Comparison of ENCODE assay signal across 1 worm cellular context in genomic region chrIII:10537558-10537957, ce11.
TF ChIP-seq lines count a peak whose summit lies in the region.

No protein-coding gene starts in this region.

TF ChIP-seq in whole organism, young adult, 124 proteins besides CTCF, POLR2A, EP300 and RAD21 (continued from another document):
- TF ChIP-seq ZK185.1 (tag; optimal IDR thresholded peaks at IDR 0.05; lab: Kevin White, UChicago; ENCODE audit: poor library complexity, severe bottlenecking) (no peak), F57C9.4 (tag; optimal IDR thresholded peaks at IDR 0.05; lab: Kevin White, UChicago) (no peak), akir-1 (GFP tag; optimal IDR thresholded peaks at IDR 0.05; lab: Kevin White, UChicago) (no peak), ama-1 (optimal IDR thresholded peaks at IDR 0.05; lab: Kevin White, UChicago) (no peak), ama-1 (GFP tag; optimal IDR thresholded peaks at IDR 0.05; lab: Kevin White, UChicago) (no peak), nhr-27 (tag; optimal IDR thresholded peaks at IDR 0.05; lab: Kevin White, UChicago) (no peak), ceh-58 (GFP tag; IDR thresholded peaks at IDR 0.05; lab: Robert Waterston, UW) (no peak), lsy-27 (tag; optimal IDR thresholded peaks at IDR 0.05; lab: Kevin White, UChicago; ENCODE audit: borderline replicate concordance, insufficient read depth) (no peak), F37B4.10 (GFP tag; IDR thresholded peaks at IDR 0.05; lab: Robert Waterston, UW) (no peak), D2030.7 (GFP tag; IDR thresholded peaks at IDR 0.05; lab: Robert Waterston, UW) (no peak), attf-5 (GFP tag; optimal IDR thresholded peaks at IDR 0.05; lab: Kevin White, UChicago) (no peak), lir-1 (GFP tag; conservative IDR thresholded peaks at IDR 0.05; lab: Robert Waterston, UW) (no peak), ztf-28 (GFP tag; IDR thresholded peaks at IDR 0.05; lab: Robert Waterston, UW) (no peak), atf-7 (tag; optimal IDR thresholded peaks at IDR 0.05; lab: Kevin White, UChicago) (peak; percentile 2), Y67H2A.10 (GFP tag; conservative IDR thresholded peaks at IDR 0.05; lab: Robert Waterston, UW) (no peak), nhr-120 (GFP tag; IDR thresholded peaks at IDR 0.05; lab: Robert Waterston, UW) (0 out of 2 replicates have a peak, but pooled peaks have one; percentile 55), Y79H2A.3 (GFP tag; conservative IDR thresholded peaks at IDR 0.05; lab: Robert Waterston, UW) (no peak), sdz-38 (tag; optimal IDR thresholded peaks at IDR 0.05; lab: Kevin White, UChicago) (no peak), rec-8 (tag; optimal IDR thresholded peaks at IDR 0.05; lab: Kevin White, UChicago) (no peak), hrde-1 (tag; optimal IDR thresholded peaks at IDR 0.05; lab: Kevin White, UChicago; ENCODE audit: borderline replicate concordance) (no peak), efl-1 (GFP tag; optimal IDR thresholded peaks at IDR 0.05; lab: Kevin White, UChicago) (no peak), ztf-18 (tag; optimal IDR thresholded peaks at IDR 0.05; lab: Kevin White, UChicago) (no peak), zim-3 (tag; optimal IDR thresholded peaks at IDR 0.05; lab: Kevin White, UChicago) (no peak), ztf-22 (GFP tag; optimal IDR thresholded peaks at IDR 0.05; lab: Kevin White, UChicago) (no peak), nhr-90 (tag; optimal IDR thresholded peaks at IDR 0.05; lab: Kevin White, UChicago) (peak; percentile 26), K11D2.4 (GFP tag; IDR thresholded peaks at IDR 0.05; lab: Robert Waterston, UW) (no peak), nhr-80 (tag; optimal IDR thresholded peaks at IDR 0.05; lab: Kevin White, UChicago) (peak; percentile 10), lsl-1 (GFP tag; optimal IDR thresholded peaks at IDR 0.05; lab: Kevin White, UChicago) (no peak), ztf-25 (GFP tag; IDR thresholded peaks at IDR 0.05; lab: Robert Waterston, UW) (no peak), tlf-1 (GFP tag; optimal IDR thresholded peaks at IDR 0.05; lab: Kevin White, UChicago) (peak; percentile 9), F22D6.2 (tag; optimal IDR thresholded peaks at IDR 0.05; lab: Kevin White, UChicago) (no peak), mel-28 (tag; optimal IDR thresholded peaks at IDR 0.05; lab: Kevin White, UChicago; ENCODE audit: borderline replicate concordance) (no peak), dox-1 (GFP tag; IDR thresholded peaks at IDR 0.05; lab: Robert Waterston, UW) (peak; percentile 17; the same call in 1 of the 2 replicates), madf-8 (GFP tag; conservative IDR thresholded peaks at IDR 0.05; lab: Robert Waterston, UW) (no peak), nfyb-1 (GFP tag; IDR thresholded peaks at IDR 0.05; lab: Robert Waterston, UW) (no peak), aptf-2 (GFP tag; conservative IDR thresholded peaks at IDR 0.05; lab: Robert Waterston, UW) (no peak), Y95B8A.8 (GFP tag; IDR thresholded peaks at IDR 0.05; lab: Robert Waterston, UW) (no peak), C17E4.6 (GFP tag; IDR thresholded peaks at IDR 0.05; lab: Robert Waterston, UW) (no peak), F52B5.7 (tag; optimal IDR thresholded peaks at IDR 0.05; lab: Kevin White, UChicago) (no peak), snpc-1.3 (tag; optimal IDR thresholded peaks at IDR 0.05; lab: Kevin White, UChicago; ENCODE audit: insufficient read depth) (no peak), lin-40 (tag; optimal IDR thresholded peaks at IDR 0.05; lab: Kevin White, UChicago) (no peak), F55B11.4 (tag; optimal IDR thresholded peaks at IDR 0.05; lab: Kevin White, UChicago; ENCODE audit: borderline replicate concordance, insufficient read depth) (no peak), pbrm-1 (GFP tag; IDR thresholded peaks at IDR 0.05; lab: Robert Waterston, UW) (0 out of 2 replicates have a peak, but pooled peaks have one; percentile 14), attf-6 (GFP tag; IDR thresholded peaks at IDR 0.05; lab: Robert Waterston, UW) (no peak), ztf-3 (GFP tag; optimal IDR thresholded peaks at IDR 0.05; lab: Kevin White, UChicago) (no peak), B0019.2 (GFP tag; conservative IDR thresholded peaks at IDR 0.05; lab: Robert Waterston, UW) (no peak), let-607 (tag; optimal IDR thresholded peaks at IDR 0.05; lab: Kevin White, UChicago) (no peak), unc-62 (GFP tag; optimal IDR thresholded peaks at IDR 0.05; lab: Kevin White, UChicago) (no peak), cebp-1 (GFP tag; IDR thresholded peaks at IDR 0.05; lab: Robert Waterston, UW) (no peak), cebp-1 (tag; optimal IDR thresholded peaks at IDR 0.05; lab: Kevin White, UChicago) (peak; percentile 37), Y53F4B.3 (GFP tag; IDR thresholded peaks at IDR 0.05; lab: Robert Waterston, UW) (no peak), mcd-1 (GFP tag; IDR thresholded peaks at IDR 0.05; lab: Robert Waterston, UW) (peak; percentile 36; the same call in 1 of the 2 replicates), hlh-26 (GFP tag; conservative IDR thresholded peaks at IDR 0.05; lab: Robert Waterston, UW) (no peak), aptf-3 (GFP tag; IDR thresholded peaks at IDR 0.05; lab: Robert Waterston, UW) (no peak), B0261.1 (tag; optimal IDR thresholded peaks at IDR 0.05; lab: Kevin White, UChicago) (no peak), pha-4 (tag; optimal IDR thresholded peaks at IDR 0.05; lab: Kevin White, UChicago) (no peak), sptf-2 (GFP tag; optimal IDR thresholded peaks at IDR 0.05; lab: Kevin White, UChicago) (no peak), snpc-3.4 (tag; optimal IDR thresholded peaks at IDR 0.05; lab: Kevin White, UChicago) (no peak), him-1 (tag; optimal IDR thresholded peaks at IDR 0.05; lab: Kevin White, UChicago) (no peak), lag-1 (GFP tag; IDR thresholded peaks at IDR 0.05; lab: Robert Waterston, UW) (no peak), lin-54 (GFP tag; optimal IDR thresholded peaks at IDR 0.05; lab: Kevin White, UChicago) (no peak), ztf-26 (tag; optimal IDR thresholded peaks at IDR 0.05; lab: Kevin White, UChicago) (peak; percentile 62), bed-1 (GFP tag; IDR thresholded peaks at IDR 0.05; lab: Robert Waterston, UW) (no peak), K12H6.12 (tag; optimal IDR thresholded peaks at IDR 0.05; lab: Kevin White, UChicago) (no peak), egl-18 (GFP tag; IDR thresholded peaks at IDR 0.05; lab: Robert Waterston, UW) (no peak), nfya-1 (tag; optimal IDR thresholded peaks at IDR 0.05; lab: Kevin White, UChicago; ENCODE audit: borderline replicate concordance, insufficient read depth) (no peak), nhr-179 (tag; optimal IDR thresholded peaks at IDR 0.05; lab: Kevin White, UChicago) (no peak), repo-1 (tag; optimal IDR thresholded peaks at IDR 0.05; lab: Kevin White, UChicago) (peak; percentile 55), ccch-3 (GFP tag; optimal IDR thresholded peaks at IDR 0.05; lab: Kevin White, UChicago) (no peak), rpc-1 (optimal IDR thresholded peaks at IDR 0.05; lab: Kevin White, UChicago) (no peak), rpc-1 (tag; optimal IDR thresholded peaks at IDR 0.05; lab: Kevin White, UChicago) (no peak), C06A6.2 (GFP tag; conservative IDR thresholded peaks at IDR 0.05; lab: Robert Waterston, UW) (no peak), somi-1 (GFP tag; optimal IDR thresholded peaks at IDR 0.05; lab: Kevin White, UChicago) (no peak), F39B2.1 (GFP tag; IDR thresholded peaks at IDR 0.05; lab: Robert Waterston, UW) (no peak), madf-6 (GFP tag; IDR thresholded peaks at IDR 0.05; lab: Robert Waterston, UW) (no peak)
